Worm (Caenorhabditis elegans): Measurements from ENCODE around the gene oac-5.

oac-5 gene

DNA sequence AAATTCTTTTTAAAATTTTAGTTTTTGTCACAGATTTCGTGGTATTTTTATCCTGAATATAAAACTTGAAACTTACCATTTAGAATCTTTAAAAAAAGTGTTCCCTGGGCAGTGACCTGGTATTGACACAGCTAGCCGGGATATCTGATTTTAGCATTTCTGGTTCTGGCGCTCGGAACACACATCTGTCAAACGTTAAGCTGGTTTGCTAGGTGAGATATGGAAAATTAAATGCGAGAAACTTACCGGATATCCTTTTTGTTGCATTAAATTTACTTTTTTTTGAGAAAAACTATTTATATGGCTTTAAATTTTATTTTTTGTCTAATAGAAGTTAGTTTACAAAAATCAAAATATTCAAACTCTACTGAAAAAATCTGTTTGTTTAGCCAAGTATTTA lies 6.7 kb upstream of the oac-5 start, which contains the start of gene F28G4.4:
F28G4.4 (minus strand) TSS at position 101 of the 400 bp plus-strand sequence.
- TF ChIP-seq him-1 (tag; optimal IDR thresholded peaks at IDR 0.05) (no peak), W03F9.2 (tag; optimal IDR thresholded peaks at IDR 0.05) (no peak), dao-5 (tag; optimal IDR thresholded peaks at IDR 0.05) (no peak)

DNA sequence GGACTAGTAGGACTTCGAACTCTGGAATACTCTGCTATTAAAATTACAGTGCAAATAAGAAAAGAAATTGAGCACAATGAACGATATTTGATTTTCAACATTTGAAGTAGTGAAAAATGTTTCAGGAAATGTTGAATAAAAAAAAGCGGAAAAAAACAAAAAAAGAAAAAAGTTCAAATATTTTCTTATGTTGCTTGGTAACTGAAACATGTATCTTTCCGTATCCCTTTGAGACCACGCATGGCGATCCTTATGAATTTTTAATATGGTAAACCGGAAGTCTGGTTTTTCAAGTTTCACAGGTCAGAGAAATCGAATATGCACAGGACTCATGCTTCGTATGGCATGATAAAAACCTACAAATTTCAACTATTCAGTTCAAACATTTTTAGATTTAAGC lies 4.9 kb upstream of the oac-5 start, which contains the start of gene F28G4.3:
F28G4.3 (minus strand) TSS at position 101 of the 400 bp plus-strand sequence.
- no peak for TF ChIP-seq him-1 (tag; optimal IDR thresholded peaks at IDR 0.05)
- no peak for TF ChIP-seq dao-5 (tag; optimal IDR thresholded peaks at IDR 0.05)
- TF ChIP-seq W03F9.2 (tag; optimal IDR thresholded peaks at IDR 0.05), result no peak

DNA sequence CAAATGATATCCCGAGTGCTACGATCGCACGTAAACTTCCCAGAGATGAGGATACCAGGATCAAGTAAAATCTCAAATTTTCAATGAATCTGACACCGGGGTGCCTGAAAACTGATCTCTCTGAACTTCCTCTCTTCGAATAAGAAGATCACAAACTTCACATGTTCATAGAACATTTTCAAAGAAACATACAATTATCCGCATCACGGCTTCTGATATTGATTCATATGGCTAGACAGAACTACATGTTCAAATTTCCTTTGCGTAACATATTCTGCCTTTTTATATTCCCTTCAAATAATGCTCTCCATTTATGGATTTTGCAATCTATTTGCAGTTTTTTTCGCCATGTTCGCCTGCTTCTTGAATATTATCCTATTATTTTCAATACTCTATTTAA lies 4.6 kb downstream of the oac-5 start, which contains the start of gene srbc-83:
srbc-83 (plus strand) TSS at position 301 of the 400 bp plus-strand sequence.
- no peak for TF ChIP-seq him-1 (tag; optimal IDR thresholded peaks at IDR 0.05)
- TF ChIP-seq dao-5 (tag; optimal IDR thresholded peaks at IDR 0.05), result no peak
- TF ChIP-seq W03F9.2 (tag; optimal IDR thresholded peaks at IDR 0.05), result no peak

DNA sequence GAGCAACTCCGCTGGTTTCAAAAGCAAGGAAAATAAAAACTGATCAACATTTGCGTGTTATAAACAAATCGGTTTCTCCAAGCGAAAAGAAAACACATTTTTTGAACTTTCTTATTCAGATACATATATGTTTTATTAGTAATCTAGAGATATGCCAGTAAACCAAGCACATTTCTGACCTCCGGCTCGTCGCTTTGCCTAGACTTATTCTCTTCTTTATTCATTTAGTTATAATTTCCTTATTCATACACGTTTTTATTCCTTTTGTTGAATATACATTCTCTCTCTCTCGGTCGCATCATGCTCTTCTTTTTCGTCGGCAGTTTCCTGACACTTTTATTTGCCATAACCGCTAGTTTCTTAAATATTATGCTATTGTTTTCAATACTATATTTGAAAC lies 6.2 kb downstream of the oac-5 start, which contains the start of gene srbc-84:
srbc-84 (plus strand) TSS at position 301 of the 400 bp plus-strand sequence.
- no peak for TF ChIP-seq W03F9.2 (tag; optimal IDR thresholded peaks at IDR 0.05)
- no peak for TF ChIP-seq dao-5 (tag; optimal IDR thresholded peaks at IDR 0.05)
- no peak for TF ChIP-seq him-1 (tag; optimal IDR thresholded peaks at IDR 0.05)

DNA sequence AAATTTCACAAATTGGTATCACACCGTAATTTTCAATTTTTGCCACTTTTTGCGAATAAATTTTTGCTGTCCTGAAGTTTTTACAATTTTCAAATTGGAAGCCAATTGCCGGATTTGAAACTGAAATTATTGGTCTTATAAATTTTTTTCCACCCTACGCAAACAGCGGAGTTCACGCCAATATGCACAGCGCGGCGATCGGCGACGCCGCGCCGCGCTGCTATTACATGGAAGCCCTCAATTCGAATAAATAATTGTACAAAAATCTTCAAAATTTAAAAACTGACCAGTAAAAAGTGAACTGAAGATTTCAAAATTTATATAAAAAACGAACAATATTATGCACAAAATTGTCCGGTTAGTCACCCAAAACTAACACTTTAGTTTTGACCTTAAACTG lies 7.3 kb downstream of the oac-5 start:
- no peak for TF ChIP-seq dao-5 (tag; optimal IDR thresholded peaks at IDR 0.05)
- no peak for TF ChIP-seq W03F9.2 (tag; optimal IDR thresholded peaks at IDR 0.05)
- no peak for TF ChIP-seq him-1 (tag; optimal IDR thresholded peaks at IDR 0.05)

DNA sequence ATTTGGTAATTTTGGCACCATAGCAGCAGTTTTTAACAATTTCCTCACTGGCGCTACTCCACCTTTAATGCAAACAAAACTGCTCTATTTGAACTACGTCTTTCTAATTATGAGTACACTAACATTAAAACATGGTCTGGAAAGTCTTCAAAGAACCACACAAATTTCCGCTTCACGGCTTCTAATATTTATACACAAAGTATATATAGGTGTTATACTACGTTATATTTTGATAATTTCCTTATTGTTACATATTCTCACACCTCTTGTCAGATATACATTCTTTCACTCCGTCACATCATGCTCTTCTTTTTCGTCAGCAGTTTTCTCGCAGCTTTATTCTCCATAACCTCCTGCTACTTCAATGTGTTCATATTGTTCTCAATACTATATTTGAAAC lies 7.8 kb downstream of the oac-5 start, which contains the start of gene srbc-82:
srbc-82 (plus strand) TSS at position 301 of the 400 bp plus-strand sequence.
- TF ChIP-seq dao-5 (tag; optimal IDR thresholded peaks at IDR 0.05), result no peak
- TF ChIP-seq him-1 (tag; optimal IDR thresholded peaks at IDR 0.05), result no peak
- no peak for TF ChIP-seq W03F9.2 (tag; optimal IDR thresholded peaks at IDR 0.05)

DNA sequence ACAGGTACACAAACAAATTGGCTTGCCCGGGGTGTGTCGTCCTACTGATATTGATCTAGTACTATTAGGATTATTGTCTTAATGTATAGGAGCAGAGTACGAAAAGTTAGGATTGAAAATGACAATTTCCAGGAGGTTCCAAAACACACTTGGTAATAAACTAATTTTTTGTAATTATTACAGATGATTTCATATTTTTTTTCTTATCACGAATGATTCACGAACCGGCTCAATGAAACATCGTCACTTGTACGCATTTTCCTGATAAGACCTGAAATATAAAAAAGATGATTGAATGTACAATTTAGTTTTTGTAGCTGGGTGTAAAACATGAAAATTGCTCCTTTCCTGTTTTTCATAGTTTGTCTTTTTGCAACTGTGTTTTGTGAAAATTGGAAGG lies 9.9 kb downstream of the oac-5 start, which contains the start of the genes C31A11.13 and oac-6:
C31A11.13 (minus strand) TSS at position 113 of the 400 bp plus-strand sequence.
oac-6 (plus strand) TSS at position 279 of the 400 bp plus-strand sequence.
- no peak for TF ChIP-seq him-1 (tag; optimal IDR thresholded peaks at IDR 0.05)
- no peak for TF ChIP-seq W03F9.2 (tag; optimal IDR thresholded peaks at IDR 0.05)
- TF ChIP-seq dao-5 (tag; optimal IDR thresholded peaks at IDR 0.05), result no peak

DNA sequence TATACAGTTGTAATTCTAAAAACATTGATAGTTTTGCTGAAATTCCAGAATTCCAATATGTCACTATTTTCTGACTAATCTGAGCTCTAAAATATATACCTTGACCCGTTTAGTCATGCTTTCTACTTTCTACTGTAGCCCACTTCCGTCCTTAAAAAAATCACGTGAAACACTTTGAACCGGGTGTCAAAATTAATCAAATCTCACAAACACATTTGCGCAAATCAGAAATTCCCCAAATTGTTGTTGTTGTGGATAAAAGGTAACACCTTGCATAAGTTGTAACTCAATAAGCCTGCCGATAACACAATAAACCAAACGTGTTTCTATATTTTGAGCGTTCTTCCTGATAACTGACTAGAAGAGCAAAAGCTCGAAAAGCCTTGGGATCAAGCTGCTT lies 14.7 kb downstream of the oac-5 start, which contains the start of gene srxa-7:
srxa-7 (plus strand) TSS at position 301 of the 400 bp plus-strand sequence.
- TF ChIP-seq him-1 (tag; optimal IDR thresholded peaks at IDR 0.05) (no peak), dao-5 (tag; optimal IDR thresholded peaks at IDR 0.05) (no peak), W03F9.2 (tag; optimal IDR thresholded peaks at IDR 0.05) (no peak)

DNA sequence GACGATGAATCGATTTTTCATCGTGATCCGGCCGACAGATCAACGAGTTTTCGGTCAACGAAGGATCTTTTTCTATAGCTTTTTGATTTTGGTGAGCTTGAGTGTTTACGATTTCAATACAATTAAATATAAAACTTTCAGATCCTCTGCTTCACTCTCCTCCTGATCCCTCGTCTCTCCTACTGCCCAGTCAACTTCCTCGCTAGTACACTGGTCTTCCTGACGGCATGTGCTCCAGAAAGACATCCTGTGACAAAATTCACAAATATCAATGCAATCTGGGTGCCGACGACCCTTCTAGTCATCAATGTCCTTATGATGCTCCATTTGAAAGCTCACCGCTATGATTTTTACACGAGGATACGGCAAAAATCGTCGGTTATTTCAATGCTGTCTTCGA lies 15.8 kb downstream of the oac-5 start:
- TF ChIP-seq W03F9.2 (tag; optimal IDR thresholded peaks at IDR 0.05), result no peak
- TF ChIP-seq him-1 (tag; optimal IDR thresholded peaks at IDR 0.05), result no peak
- TF ChIP-seq dao-5 (tag; optimal IDR thresholded peaks at IDR 0.05), result no peak

DNA sequence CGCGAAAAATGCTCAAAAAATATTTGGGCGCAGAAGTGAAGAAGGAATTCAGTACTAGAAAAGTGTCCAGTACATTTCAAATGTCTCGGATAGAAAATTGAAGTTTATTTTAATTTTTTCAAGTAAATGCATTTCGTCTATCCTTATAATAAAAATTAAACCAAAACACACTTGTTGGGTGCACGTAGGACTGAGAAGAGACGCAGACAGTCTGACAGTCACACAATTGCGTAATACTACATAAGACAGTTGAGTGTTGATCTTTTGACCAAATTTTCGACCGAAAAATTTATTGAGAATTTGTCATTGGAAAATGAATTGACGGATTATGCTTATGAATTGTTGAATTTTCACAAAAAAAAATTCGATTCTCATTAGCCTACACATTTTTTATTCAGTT lies 17.0 kb downstream of the oac-5 start, which contains the start of gene oac-7:
oac-7 (plus strand) TSS at position 283 of the 400 bp plus-strand sequence.
- TF ChIP-seq him-1 (tag; optimal IDR thresholded peaks at IDR 0.05) (no peak), W03F9.2 (tag; optimal IDR thresholded peaks at IDR 0.05) (no peak), dao-5 (tag; optimal IDR thresholded peaks at IDR 0.05) (no peak)

DNA sequence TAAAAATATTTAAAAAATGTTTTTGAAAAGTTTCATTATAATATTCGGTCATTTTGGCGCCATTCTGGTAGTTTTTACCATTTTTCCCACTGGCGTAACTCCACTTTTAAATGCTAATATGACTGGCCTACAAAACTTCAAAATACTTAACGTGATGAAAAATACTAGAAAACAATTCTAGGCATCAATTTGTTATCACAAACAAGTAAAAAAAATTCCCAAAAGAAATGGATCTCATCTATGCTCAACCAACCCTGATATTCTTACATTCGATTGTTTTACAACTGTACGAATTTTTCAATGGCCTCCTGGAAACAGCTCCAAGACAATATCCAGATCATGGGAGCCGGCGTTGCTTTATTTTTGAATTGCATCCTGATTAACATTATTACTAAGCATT lies 22.5 kb downstream of the oac-5 start, which contains the start of gene str-214:
str-214 (plus strand) TSS at position 301 of the 400 bp plus-strand sequence.
- no peak for TF ChIP-seq W03F9.2 (tag; optimal IDR thresholded peaks at IDR 0.05)
- no peak for TF ChIP-seq him-1 (tag; optimal IDR thresholded peaks at IDR 0.05)
- TF ChIP-seq dao-5 (tag; optimal IDR thresholded peaks at IDR 0.05), result no peak

DNA sequence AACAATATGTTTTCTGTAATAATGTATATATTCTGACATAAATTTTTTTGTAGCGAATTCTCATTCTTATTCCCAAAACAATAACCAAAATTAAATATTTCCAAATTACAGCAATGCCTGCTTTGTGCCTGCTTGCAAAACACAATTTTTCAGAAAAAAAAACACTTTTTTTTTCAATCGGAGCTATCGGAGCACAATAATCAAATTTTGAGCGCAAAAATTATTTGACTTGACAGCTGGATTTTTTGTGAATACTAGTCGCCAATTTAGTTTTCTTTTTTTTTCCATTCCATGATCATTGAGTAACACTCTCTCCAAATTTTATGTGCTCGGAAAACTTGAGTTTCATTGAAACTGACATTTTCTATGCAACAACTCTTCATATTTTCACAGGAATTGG lies 24.7 kb downstream of the oac-5 start, which contains the start of gene srh-180:
srh-180 (plus strand) TSS at position 301 of the 400 bp plus-strand sequence.
- TF ChIP-seq W03F9.2 (tag; optimal IDR thresholded peaks at IDR 0.05) (no peak), him-1 (tag; optimal IDR thresholded peaks at IDR 0.05) (no peak), dao-5 (tag; optimal IDR thresholded peaks at IDR 0.05) (no peak)

DNA sequence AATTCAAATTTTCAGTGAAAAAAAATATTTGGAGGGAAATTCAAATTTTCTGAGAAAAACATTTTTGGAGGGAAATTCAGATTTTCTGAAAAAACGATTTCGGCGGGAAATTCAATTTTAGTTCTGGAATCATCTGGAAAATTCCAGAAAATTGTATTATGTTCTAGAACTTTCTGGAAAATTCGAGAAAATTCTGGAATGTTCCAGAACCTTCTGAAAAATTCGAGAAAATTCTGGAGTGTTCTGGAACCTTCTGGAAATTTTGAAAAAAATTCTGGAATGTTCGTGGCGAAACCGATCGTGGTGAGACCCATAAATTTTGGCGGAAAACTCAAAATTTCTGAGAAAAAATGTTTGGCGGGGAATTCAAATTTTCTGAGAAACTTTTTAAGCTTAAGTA lies 29.6 kb downstream of the oac-5 start:
- TF ChIP-seq dao-5 (tag; optimal IDR thresholded peaks at IDR 0.05) (no peak), him-1 (tag; optimal IDR thresholded peaks at IDR 0.05) (no peak), W03F9.2 (tag; optimal IDR thresholded peaks at IDR 0.05) (no peak)

DNA sequence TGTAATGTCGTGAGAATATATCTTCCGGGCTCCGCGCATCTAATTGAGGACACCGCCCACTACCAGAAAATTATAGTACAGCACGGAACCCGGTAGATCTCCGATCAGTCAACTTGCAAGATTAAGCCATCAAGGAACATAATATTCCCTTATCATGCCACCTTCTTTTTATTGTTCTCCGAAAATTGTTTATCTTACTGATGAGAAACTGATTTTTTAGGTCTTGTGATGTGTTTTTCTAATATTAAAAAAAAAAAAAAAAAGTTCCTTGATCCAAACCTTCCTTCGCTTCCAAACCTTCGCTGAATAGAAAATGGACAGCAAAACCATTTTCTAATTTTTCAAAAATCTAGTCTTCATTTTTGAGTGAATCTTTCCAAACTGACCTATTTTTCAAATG lies 36.3 kb downstream of the oac-5 start, which contains the start of gene F57G8.7:
F57G8.7 (plus strand) TSS at position 301 of the 400 bp plus-strand sequence.
- TF ChIP-seq W03F9.2 (tag; optimal IDR thresholded peaks at IDR 0.05) (no peak), dao-5 (tag; optimal IDR thresholded peaks at IDR 0.05) (no peak), him-1 (tag; optimal IDR thresholded peaks at IDR 0.05) (no peak)
